Worm (Caenorhabditis elegans): ENCODE measurements around the gene rnp-7.

rnp-7 gene

ce11 chrIII:7112285-7112684 is 48.7 kb downstream of the rnp-7 start:
- TF ChIP-seq fkh-4 (tag; optimal IDR thresholded peaks at IDR 0.05; ENCODE audit: borderline replicate concordance) (no peak), lin-13 (GFP tag; optimal IDR thresholded peaks at IDR 0.05) (no peak), swsn-7 (tag; optimal IDR thresholded peaks at IDR 0.05) (no peak), ces-1 (GFP tag; optimal IDR thresholded peaks at IDR 0.05) (no peak), ets-5 (GFP tag; IDR thresholded peaks at IDR 0.05) (no peak), egl-27 (tag; optimal IDR thresholded peaks at IDR 0.05) (no peak), snpc-4 (tag; optimal IDR thresholded peaks at IDR 0.05) (no peak)

- TF ChIP-seq fkh-4 (tag; optimal IDR thresholded peaks at IDR 0.05; ENCODE audit: borderline replicate concordance) (no peak), ama-1 (optimal IDR thresholded peaks at IDR 0.05) (no peak), fkh-10 (GFP tag; optimal IDR thresholded peaks at IDR 0.05) (no peak), mab-9 (GFP tag; IDR thresholded peaks at IDR 0.05) (no peak), jun-1 (tag; optimal IDR thresholded peaks at IDR 0.05) (no peak), rnt-1 (tag; optimal IDR thresholded peaks at IDR 0.05) (no peak), nhr-47 (tag; optimal IDR thresholded peaks at IDR 0.05) (no peak), nhr-19 (GFP tag; conservative IDR thresholded peaks at IDR 0.05) (no peak), ztf-11 (tag; optimal IDR thresholded peaks at IDR 0.05) (no peak), tlp-1 (tag; optimal IDR thresholded peaks at IDR 0.05) (no peak), lin-14 (GFP tag; optimal IDR thresholded peaks at IDR 0.05) (no peak), fos-1 (tag; optimal IDR thresholded peaks at IDR 0.05) (no peak), nhr-11 (tag; optimal IDR thresholded peaks at IDR 0.05) (no peak), elt-2 (tag; optimal IDR thresholded peaks at IDR 0.05) (no peak)
Observed at ce11 chrIII:7111793-7112192, 49.2 kb downstream of the rnp-7 start, which contains the start of gene B0280.7. Gene B0280.7 (minus strand): TSS chrIII:7111893.
